Worm (Caenorhabditis elegans) whole organism, dauer: Measurements from ENCODE around the gene sri-71.
"Not testable (repeated sequence)": the region's sequence is repeated elsewhere in the genome, so short reads cannot be mapped to it uniquely, and the experiment has no call there.

Source experiments
- unc-62 ChIP-seq: sonication (generic microtip); optimal IDR thresholded peaks from 2 replicates; lab custom pipeline; 2017; ENCODE audit warnings: missing biosample characterization, missing genetic modification reagents, missing genetic modification characterization

The sri-71 gene

ce11 chrII:2624792-2625191, 2.8 kb upstream of the sri-71 start, which contains the start of gene lgc-28:
TSS of gene lgc-28 (plus strand) at chrII:2625092.
- no peak for TF ChIP-seq unc-62

ce11 chrII:2628401-2628800, 852 bp downstream of the sri-71 start:
- no peak for TF ChIP-seq unc-62

- no peak for TF ChIP-seq unc-62
Observed at ce11 chrII:2629270-2629669, 1.7 kb downstream of the sri-71 start, which contains the start of gene sri-37. TSS of gene sri-37 (plus strand) at chrII:2629570.

- no peak for TF ChIP-seq unc-62
Observed at ce11 chrII:2631169-2631568, 3.6 kb downstream of the sri-71 start, which contains the start of gene D2062.1. TSS of gene D2062.1 (plus strand) at chrII:2631469.

- no peak for TF ChIP-seq unc-62
Observed at ce11 chrII:2637359-2637758, 9.8 kb downstream of the sri-71 start, which contains the start of gene F22E5.21. TSS of gene F22E5.21 (minus strand) at chrII:2637459.

ce11 chrII:2638062-2638461, 10.5 kb downstream of the sri-71 start, which contains the start of gene F22E5.9:
TSS of gene F22E5.9 (plus strand) at chrII:2638388.
- no peak for TF ChIP-seq unc-62

- TF ChIP-seq unc-62 = not testable (repeated sequence)
Observed at ce11 chrII:2639401-2640088, 12.0 kb downstream of the sri-71 start, which contains the start of gene F22E5.8. TSS of gene F22E5.8 (plus strand) at chrII:2640038.

- TF ChIP-seq unc-62 = no peak
Observed at ce11 chrII:2640982-2641381, 13.4 kb downstream of the sri-71 start, which contains the start of gene F22E5.23. TSS of gene F22E5.23 (plus strand) at chrII:2641282.

- no peak for TF ChIP-seq unc-62
Observed at ce11 chrII:2641777-2642176, 14.2 kb downstream of the sri-71 start, which contains the start of gene F22E5.7. TSS of gene F22E5.7 (plus strand) at chrII:2642077.

- no peak for TF ChIP-seq unc-62
Observed at ce11 chrII:2644498-2644897, 16.9 kb downstream of the sri-71 start, which contains the start of gene F22E5.11. TSS of gene F22E5.11 (minus strand) at chrII:2644598.

- TF ChIP-seq unc-62 = not testable (repeated sequence)
Observed at ce11 chrII:2646756-2647155, 19.2 kb downstream of the sri-71 start, which contains the start of gene F22E5.12. TSS of gene F22E5.12 (minus strand) at chrII:2646856.

ce11 chrII:2649015-2649414, 21.5 kb downstream of the sri-71 start:
- TF ChIP-seq unc-62 = no peak

ce11 chrII:2649539-2649938, 22.0 kb downstream of the sri-71 start, which contains the start of the genes F22E5.13 and F22E5.6:
TSS of gene F22E5.13 (minus strand) at chrII:2649639.
TSS of gene F22E5.6 (plus strand) at chrII:2649835.
- no peak for TF ChIP-seq unc-62

- no peak for TF ChIP-seq unc-62
Observed at ce11 chrII:2656606-2657005, 29.1 kb downstream of the sri-71 start, which contains the start of gene sri-47. TSS of gene sri-47 (plus strand) at chrII:2656906.

- TF ChIP-seq unc-62 = no peak
Observed at ce11 chrII:2659364-2659763, 31.8 kb downstream of the sri-71 start, which contains the start of gene gcy-21. TSS of gene gcy-21 (plus strand) at chrII:2659664.

ce11 chrII:2665081-2665480, 37.5 kb downstream of the sri-71 start, which contains the start of gene F22E5.2:
TSS of gene F22E5.2 (plus strand) at chrII:2665381.
- TF ChIP-seq unc-62 = not testable (repeated sequence)

- no peak for TF ChIP-seq unc-62
Observed at ce11 chrII:2665606-2666005, 38.1 kb downstream of the sri-71 start, which contains the start of gene F22E5.22. TSS of gene F22E5.22 (plus strand) at chrII:2665906.
